Worm (Caenorhabditis elegans) whole organism, L4/young adult: ENCODE results near the gene mob-2.

ENCODE experiments used
- dao-5 ChIP-seq: sonication (generic microtip); optimal IDR thresholded peaks from 2 replicates; lab custom pipeline; 2016; ENCODE audit warnings: missing genotype, missing genetic modification characterization, moderate library complexity, missing compliant biosample characterization
- him-1 ChIP-seq: sonication (generic microtip); optimal IDR thresholded peaks from 2 replicates; lab custom pipeline; 2016; ENCODE audit warnings: missing genotype, missing genetic modification reagents, missing genetic modification characterization, missing compliant biosample characterization

- no peak for TF ChIP-seq him-1
- TF ChIP-seq dao-5 (tag; lab: Kevin White, UChicago) = no peak
Observed at ce11 chrX:13178347-13178746, 8.5 kb upstream of the mob-2 start, which contains the start of gene nlp-3.
